Worm (Caenorhabditis elegans): ENCODE data around the gene C46E10.8.

DNA sequence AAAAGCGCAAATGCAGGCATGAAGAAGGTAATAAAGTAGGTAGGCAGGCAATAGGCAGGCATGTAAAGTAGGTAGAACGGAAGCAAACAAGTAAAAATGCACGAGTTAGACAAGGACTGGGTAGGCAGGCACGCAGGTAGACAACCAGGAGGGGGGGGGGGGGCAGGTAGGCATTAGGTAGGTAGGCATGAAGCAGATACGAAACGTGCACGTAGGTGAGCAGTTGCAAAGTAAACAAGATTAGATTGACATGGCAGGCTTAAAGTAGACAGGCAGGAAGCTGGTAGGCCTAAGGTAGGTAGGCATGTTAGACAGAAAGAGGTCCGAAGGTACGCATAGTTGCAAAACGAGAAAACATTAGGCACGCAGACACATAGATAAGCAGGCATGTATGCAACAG, 48.9 kb downstream of the C46E10.8 start:
- TF ChIP-seq ama-1 (optimal IDR thresholded peaks at IDR 0.05) (no peak), pes-1 (GFP tag; IDR thresholded peaks at IDR 0.05) (no peak), ceh-36 (tag; optimal IDR thresholded peaks at IDR 0.05) (no peak), tra-4 (tag; optimal IDR thresholded peaks at IDR 0.05) (no peak), flt-1 (GFP tag; IDR thresholded peaks at IDR 0.05) (no peak)
